Worm (Caenorhabditis elegans) whole organism, L4 larva: ENCODE results near the gene zipt-2.3.

Experiments used
- F37D6.2 ChIP-seq: sonication (generic microtip); optimal IDR thresholded peaks from 2 replicates; lab custom pipeline; 2016; ENCODE audit warnings: mild to moderate bottlenecking, missing genetic modification characterization, missing compliant biosample characterization
- F44E2.7 ChIP-seq: fragments of 200-800 bp; sonication (Bioruptor generic); IDR thresholded peaks from 2 replicates; pipeline ENCODE4 v2.1.2; 2022; ENCODE audit warnings: missing genetic modification characterization, missing compliant biosample characterization
- F49E8.2 ChIP-seq: sonication (generic microtip); optimal IDR thresholded peaks from 2 replicates; lab custom pipeline; 2016; ENCODE audit warnings: missing compliant biosample characterization, mild to moderate bottlenecking, missing genetic modification characterization, borderline replicate concordance
- Y105C5A.15 ChIP-seq: fragments of 200-800 bp; sonication (Bioruptor generic); IDR thresholded peaks from 2 replicates; pipeline ENCODE4 v1.3.6; 2022; ENCODE audit warnings: missing genetic modification characterization, missing compliant biosample characterization
- Y48G9A.11 ChIP-seq: fragments of 200-800 bp; sonication (Bioruptor generic); IDR thresholded peaks from 2 replicates; pipeline ENCODE4 v1.3.6; 2022; ENCODE audit warnings: missing genetic modification reagents, missing genetic modification characterization, missing compliant biosample characterization
- Y75B8A.6 ChIP-seq: fragments of 200-800 bp; sonication (Bioruptor generic); IDR thresholded peaks from 2 replicates; pipeline ENCODE4 v1.3.6; 2022; ENCODE audit warnings: missing genetic modification reagents, missing genetic modification characterization, missing compliant biosample characterization
- ZK337.2 ChIP-seq: fragments of 200-800 bp; sonication (Bioruptor generic); IDR thresholded peaks from 2 replicates; pipeline ENCODE4 v1.3.6; 2022; ENCODE audit warnings: missing genetic modification reagents, missing genetic modification characterization, missing compliant biosample characterization
- ZK546.5 ChIP-seq, 2 experiments: sonication (generic microtip); optimal IDR thresholded peaks; 2 replicates each; lab custom pipeline; 2017; ENCODE audit warnings: missing biosample characterization in 2 of 2, missing genetic modification characterization in 2 of 2
- aha-1 ChIP-seq: fragments of 150-350 bp; peaks from one replicate; lab custom pipeline; 2014; ENCODE audit warnings: missing biosample characterization, missing genetic modification characterization
- ama-1 ChIP-seq: fragments of 150-350 bp; optimal IDR thresholded peaks from 2 replicates; lab custom pipeline; 2014; ENCODE audit warnings: inconsistent platforms, mixed read lengths
- attf-4 ChIP-seq: sonication (generic microtip); optimal IDR thresholded peaks from 3 replicates; lab custom pipeline; 2017; ENCODE audit warnings: missing biosample characterization, missing genetic modification characterization
- ceh-20 ChIP-seq: fragments of 200-800 bp; sonication (Bioruptor generic); IDR thresholded peaks from 2 replicates; pipeline ENCODE4 v1.3.6; 2022; ENCODE audit warnings: missing genetic modification reagents, missing genetic modification characterization, missing compliant biosample characterization
- ceh-28 ChIP-seq: fragments of 150-350 bp; optimal IDR thresholded peaks from 2 replicates; lab custom pipeline; 2014; ENCODE audit warnings: missing biosample characterization, missing genetic modification reagents, missing genetic modification characterization
- ceh-32 ChIP-seq: sonication (generic microtip); optimal IDR thresholded peaks from 2 replicates; lab custom pipeline; 2016; ENCODE audit warnings: mild to moderate bottlenecking, missing genetic modification characterization, missing compliant biosample characterization; ENCODE audit not compliant: poor library complexity
- ceh-82 ChIP-seq: sonication (generic microtip); optimal IDR thresholded peaks from 2 replicates; lab custom pipeline; 2017; ENCODE audit warnings: missing biosample characterization, missing genetic modification characterization
- ctbp-1 ChIP-seq: fragments of 200-800 bp; sonication (Bioruptor generic); IDR thresholded peaks from 2 replicates; pipeline ENCODE4 v1.3.6; 2022; ENCODE audit warnings: missing genetic modification reagents, missing genetic modification characterization, missing compliant biosample characterization
- daf-19 ChIP-seq: fragments of 200-800 bp; sonication (Bioruptor generic); conservative IDR thresholded peaks from 2 replicates; pipeline ENCODE4 v1.3.6; 2022; ENCODE audit warnings: missing genetic modification characterization, missing compliant biosample characterization
- dmd-9 ChIP-seq: fragments of 200-800 bp; sonication (Bioruptor generic); IDR thresholded peaks from 2 replicates; pipeline ENCODE4 v1.3.6; 2022; ENCODE audit warnings: missing genetic modification reagents, missing genetic modification characterization, missing compliant biosample characterization
- hif-1 ChIP-seq, 2 experiments: sonication (generic microtip); optimal IDR thresholded peaks; 2 replicates each; lab custom pipeline; 2016 to 2017; ENCODE audit warnings: missing compliant biosample characterization in 2 of 2, missing genetic modification characterization in 2 of 2, missing genetic modification reagents in 2 of 2, missing genotype in 2 of 2, mild to moderate bottlenecking in 1 of 2
- hlh-30 ChIP-seq: sonication (generic microtip); optimal IDR thresholded peaks from 2 replicates; lab custom pipeline; 2017; ENCODE audit warnings: antibody characterized with exemption, mild to moderate bottlenecking, missing genetic modification characterization, missing compliant biosample characterization; ENCODE audit not compliant: insufficient read depth
- lin-15B ChIP-seq: fragments of 150-350 bp; sonication (generic microtip); optimal IDR thresholded peaks from 3 replicates; lab custom pipeline; 2014; ENCODE audit warnings: missing biosample characterization, missing genetic modification characterization
- lin-29 ChIP-seq: fragments of 200-800 bp; sonication (Bioruptor generic); IDR thresholded peaks from 2 replicates; pipeline ENCODE4 v1.3.6; 2022; ENCODE audit warnings: missing genetic modification reagents, missing genetic modification characterization, missing compliant biosample characterization
- lin-39 ChIP-seq: fragments of 150-350 bp; optimal IDR thresholded peaks from 2 replicates; lab custom pipeline; 2014; ENCODE audit warnings: missing biosample characterization, missing genetic modification reagents, missing genetic modification characterization
- lsy-2 ChIP-seq, 2 experiments: fragments of 150-350 bp in 1 of 2; sonication (generic microtip) in 1 of 2; optimal IDR thresholded peaks; 2 replicates each; lab custom pipeline; 2014 to 2017; ENCODE audit warnings: missing biosample characterization in 2 of 2, missing genetic modification characterization in 2 of 2
- mdl-1 ChIP-seq, 2 experiments: fragments of 150-350 bp in 1 of 2; sonication (generic microtip) in 1 of 2; optimal IDR thresholded peaks; 2 replicates each; lab custom pipeline; 2014 to 2017; ENCODE audit warnings: missing biosample characterization in 2 of 2, missing genetic modification characterization in 2 of 2
- mdt-29 ChIP-seq: fragments of 200-800 bp; sonication (Bioruptor generic); IDR thresholded peaks from 2 replicates; pipeline ENCODE4 v1.3.6; 2022; ENCODE audit warnings: missing genetic modification reagents, missing genetic modification characterization, missing compliant biosample characterization
- mes-2 ChIP-seq: sonication (generic microtip); optimal IDR thresholded peaks from 2 replicates; lab custom pipeline; 2016; ENCODE audit warnings: missing genotype, mild to moderate bottlenecking, missing genetic modification characterization, missing compliant biosample characterization; ENCODE audit not compliant: poor library complexity, severe bottlenecking
- mxl-2 ChIP-seq: fragments of 200-800 bp; sonication (Bioruptor generic); conservative IDR thresholded peaks from 2 replicates; pipeline ENCODE4 v1.3.6; 2022; ENCODE audit warnings: missing genetic modification reagents, missing genetic modification characterization, missing compliant biosample characterization
- nhr-10 ChIP-seq: fragments of 150-350 bp; optimal IDR thresholded peaks from 2 replicates; lab custom pipeline; 2014; ENCODE audit warnings: missing biosample characterization, missing genetic modification characterization
- nhr-111 ChIP-seq: fragments of 200-800 bp; sonication (Bioruptor generic); optimal IDR thresholded peaks from 2 replicates; lab custom pipeline; 2018; ENCODE audit warnings: mild to moderate bottlenecking, missing genetic modification characterization, missing compliant biosample characterization
- nhr-237 ChIP-seq: sonication (generic microtip); optimal IDR thresholded peaks from 2 replicates; lab custom pipeline; 2017; ENCODE audit warnings: missing biosample characterization, missing genetic modification characterization
- nhr-25 ChIP-seq: sonication (generic microtip); optimal IDR thresholded peaks from 2 replicates; lab custom pipeline; 2017; ENCODE audit warnings: missing genetic modification characterization, mild to moderate bottlenecking, missing compliant biosample characterization, antibody characterized with exemption, moderate library complexity, borderline replicate concordance; ENCODE audit not compliant: insufficient read depth
- nhr-28 ChIP-seq: fragments of 150-350 bp; optimal IDR thresholded peaks from 2 replicates; lab custom pipeline; 2014; ENCODE audit warnings: missing biosample characterization, missing genetic modification characterization
- nhr-76 ChIP-seq: fragments of 150-350 bp; optimal IDR thresholded peaks from 2 replicates; lab custom pipeline; 2014; ENCODE audit warnings: missing biosample characterization, missing genetic modification characterization
- nhr-77 ChIP-seq: fragments of 150-350 bp; optimal IDR thresholded peaks from 2 replicates; lab custom pipeline; 2014; ENCODE audit warnings: missing biosample characterization, missing genetic modification characterization
- pha-4 ChIP-seq, 2 experiments: fragments of 150-350 bp in 1 of 2; fragments of 200-800 bp in 1 of 2; sonication (Bioruptor generic) in 1 of 2; IDR thresholded peaks in 1 of 2; optimal IDR thresholded peaks in 1 of 2; 2 replicates each; pipeline versions ENCODE4 v1.3.6 to Lab custom; 2014 to 2022; ENCODE audit warnings: missing genetic modification characterization in 2 of 2, missing genetic modification reagents in 2 of 2, missing biosample characterization in 1 of 2, missing compliant biosample characterization in 1 of 2
- snpc-1.2 ChIP-seq: fragments of 200-800 bp; sonication (Bioruptor generic); IDR thresholded peaks from 2 replicates; pipeline ENCODE4 v1.3.6; 2022; ENCODE audit warnings: missing genetic modification reagents, missing genetic modification characterization, missing compliant biosample characterization
- spr-1 ChIP-seq: sonication (generic microtip); optimal IDR thresholded peaks from 2 replicates; lab custom pipeline; 2016; ENCODE audit warnings: mild to moderate bottlenecking, missing genetic modification characterization, missing compliant biosample characterization
- spr-3 ChIP-seq: fragments of 200-800 bp; sonication (Bioruptor generic); optimal IDR thresholded peaks from 2 replicates; lab custom pipeline; 2018; ENCODE audit warnings: mild to moderate bottlenecking, missing genetic modification characterization, missing compliant biosample characterization
- tra-1 ChIP-seq: fragments of 200-800 bp; sonication (Bioruptor generic); IDR thresholded peaks from 2 replicates; pipeline ENCODE4 v1.3.6; 2022; ENCODE audit warnings: missing genetic modification reagents, missing genetic modification characterization, missing compliant biosample characterization
- unc-130 ChIP-seq: sonication (generic microtip); optimal IDR thresholded peaks from 2 replicates; lab custom pipeline; 2016; ENCODE audit warnings: missing genetic modification reagents, missing genetic modification characterization, missing compliant biosample characterization
- unc-62 ChIP-seq, 3 experiments: fragments of 150-350 bp in 1 of 3; sonication (generic microtip); optimal IDR thresholded peaks in 2 of 3; peaks in 1 of 3; 1 replicate in 1 of 3; 2 replicates in 2 of 3; lab custom pipeline; 2014 to 2017; ENCODE audit warnings: missing biosample characterization in 3 of 3, missing genetic modification characterization in 3 of 3, missing genetic modification reagents in 3 of 3, missing genotype in 1 of 3
- zfp-3 ChIP-seq: fragments of 200-800 bp; sonication (Bioruptor generic); conservative IDR thresholded peaks from 2 replicates; pipeline ENCODE4 v1.3.6; 2022; ENCODE audit warnings: missing genetic modification reagents, missing genetic modification characterization, missing compliant biosample characterization

The zipt-2.3 gene

DNA sequence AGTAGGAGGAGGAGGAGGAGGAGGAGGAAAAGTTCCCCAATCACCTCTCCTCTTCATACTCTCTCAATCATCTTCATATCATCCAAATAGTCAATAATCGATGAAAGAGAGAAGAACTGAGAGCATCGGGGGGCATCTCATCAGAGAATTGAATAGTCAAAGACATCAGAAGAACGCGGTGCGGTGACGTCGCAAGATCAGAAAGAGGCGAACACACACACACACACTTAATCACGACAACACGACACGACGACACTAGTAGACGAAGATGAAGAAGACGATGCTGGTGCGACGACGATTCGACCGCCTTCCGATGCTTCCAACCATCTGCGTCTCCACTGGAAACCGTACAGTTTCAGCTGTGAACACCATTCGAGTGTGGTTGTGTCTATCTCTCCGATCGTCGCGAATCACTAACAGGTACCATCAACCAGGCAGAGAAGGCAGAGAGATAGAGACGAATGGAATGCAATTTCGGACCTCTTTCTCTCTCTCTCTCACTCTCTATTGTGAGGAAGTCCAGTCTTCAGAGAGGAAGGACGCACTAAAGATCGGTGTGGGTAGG, 37.0 kb downstream of the zipt-2.3 start (continued):
- TF ChIP-seq mxl-2 (GFP tag; lab: Robert Waterston, UW) (0 out of 2 replicates have a peak, but pooled peaks have one; percentile 18), nhr-10 (tag; lab: Kevin White, UChicago) (peak; percentile 55), ceh-28 (tag; lab: Kevin White, UChicago) (peak; percentile 12), unc-62 (GFP tag; optimal IDR thresholded peaks at IDR 0.05 in 1 of 2; lab: Kevin White, UChicago) (peak in 1 of 2 experiments; percentile 100), unc-62 (tag; optimal IDR thresholded peaks at IDR 0.05; lab: Kevin White, UChicago) (no peak), nhr-28 (peak; percentile 54)

DNA sequence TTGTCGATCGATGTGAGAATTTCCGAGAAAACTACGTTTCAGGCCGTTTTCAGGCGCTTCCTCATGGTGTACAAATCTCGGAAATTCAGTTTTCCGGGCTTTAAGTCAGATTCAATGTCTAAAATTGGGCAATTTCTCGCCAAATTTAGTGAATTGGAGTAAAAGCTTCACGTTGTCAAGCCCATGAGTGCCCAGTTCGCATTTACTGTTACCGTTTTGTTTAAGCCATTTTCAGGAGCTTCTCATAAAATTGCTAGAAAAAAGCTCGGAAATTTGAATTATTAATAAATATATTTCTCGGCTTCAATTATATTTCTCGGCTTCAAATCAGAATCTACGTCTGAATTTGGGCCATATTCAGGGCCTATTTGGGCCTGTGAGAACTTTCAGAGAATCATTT, 37.8 kb downstream of the zipt-2.3 start:
- TF ChIP-seq ZK546.5 (tag; optimal IDR thresholded peaks at IDR 0.05; lab: Kevin White, UChicago) (no peak), aha-1 (peak; percentile 92), lin-39 (tag; lab: Kevin White, UChicago) (no peak), Y75B8A.6 (GFP tag; lab: Robert Waterston, UW) (no peak), lsy-2 (tag; optimal IDR thresholded peaks at IDR 0.05; lab: Kevin White, UChicago) (no peak), snpc-1.2 (GFP tag; lab: Robert Waterston, UW) (no peak)

DNA sequence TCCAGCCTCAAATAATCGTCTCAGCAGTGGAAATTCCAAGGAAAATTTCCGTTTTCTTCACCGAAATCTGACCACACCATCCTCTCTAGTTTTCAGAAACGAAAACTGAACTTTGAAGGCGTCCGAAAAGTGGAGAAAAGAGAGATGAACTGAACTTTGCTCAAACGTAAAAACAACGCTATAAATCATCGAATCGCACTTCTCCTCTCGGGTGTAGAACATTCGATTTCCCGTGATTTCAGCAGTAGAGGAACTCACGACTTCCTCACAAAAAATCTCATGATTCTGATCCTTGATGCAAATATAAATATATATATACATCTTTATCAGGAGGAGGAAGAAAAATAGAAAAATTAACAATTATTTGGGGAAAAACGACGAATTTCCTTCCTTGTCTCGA, 40.5 kb downstream of the zipt-2.3 start:
- no peak for TF ChIP-seq snpc-1.2 (GFP tag; lab: Robert Waterston, UW)
- peak; percentile 15 for TF ChIP-seq nhr-28
- peak in 1 of 2 experiments; percentile 11 for TF ChIP-seq mdl-1 (tag; optimal IDR thresholded peaks at IDR 0.05; lab: Kevin White, UChicago)
- TF ChIP-seq nhr-76 (tag; lab: Kevin White, UChicago) = no peak
- peak; percentile 50 for TF ChIP-seq hlh-30 (tag; lab: Kevin White, UChicago)

DNA sequence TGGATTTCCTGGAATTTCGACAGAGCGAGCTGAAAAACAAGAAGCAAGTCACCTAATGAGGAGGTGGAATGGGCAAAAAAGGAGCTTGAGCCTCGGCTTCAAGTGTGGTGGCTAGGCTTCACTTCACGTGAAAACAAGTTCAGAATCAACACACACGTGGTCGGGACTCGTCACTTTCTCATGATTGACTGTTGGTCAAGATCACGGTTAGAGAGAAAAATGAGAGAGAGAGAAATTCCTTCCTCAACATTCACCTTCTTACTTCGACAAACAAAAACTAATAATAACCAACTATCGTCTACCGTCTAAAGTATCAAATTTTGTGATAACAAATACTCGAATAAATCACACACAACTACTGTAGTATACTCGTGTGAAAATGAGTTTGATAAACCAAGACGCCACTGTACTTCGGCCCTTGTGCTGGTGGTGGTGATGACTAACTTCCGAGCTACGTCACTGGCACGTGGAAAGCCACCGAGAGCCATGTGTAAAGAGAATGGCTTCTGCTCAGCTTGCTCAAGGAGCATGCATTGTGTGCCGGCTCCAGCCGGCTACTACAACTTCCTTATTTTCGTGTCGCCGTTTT, 42.0 kb downstream of the zipt-2.3 start:
- TF ChIP-seq pha-4 (GFP tag; IDR thresholded peaks at IDR 0.05; lab: Robert Waterston, UW) = no peak
- no peak for TF ChIP-seq pha-4 (tag; optimal IDR thresholded peaks at IDR 0.05; lab: Kevin White, UChicago)
- TF ChIP-seq ceh-20 (GFP tag; lab: Robert Waterston, UW) = no peak
- TF ChIP-seq hif-1 (tag; optimal IDR thresholded peaks at IDR 0.05; lab: Kevin White, UChicago) = peak in 1 of 2 experiments; percentile 7
- no peak for TF ChIP-seq F37D6.2
- TF ChIP-seq ceh-32 = no peak
- TF ChIP-seq zfp-3 (GFP tag; lab: Robert Waterston, UW) = no peak
- TF ChIP-seq tra-1 (GFP tag; lab: Robert Waterston, UW) = no peak
- TF ChIP-seq Y105C5A.15 = no peak
- no peak for TF ChIP-seq daf-19 (GFP tag; lab: Robert Waterston, UW)
- TF ChIP-seq Y48G9A.11 = no peak
- no peak for TF ChIP-seq attf-4 (tag; lab: Kevin White, UChicago)
- TF ChIP-seq unc-130 (GFP tag; lab: Kevin White, UChicago) = no peak
- no peak for TF ChIP-seq lin-15B
- TF ChIP-seq mes-2 (tag; lab: Kevin White, UChicago) = peak; percentile 11
- TF ChIP-seq ZK337.2 (GFP tag; lab: Robert Waterston, UW) = no peak
- TF ChIP-seq aha-1 = peak; percentile 15
- TF ChIP-seq lin-29 = no peak
- TF ChIP-seq ama-1 = no peak
- TF ChIP-seq spr-3 (GFP tag; lab: Kevin White, UChicago) = no peak
- no peak for TF ChIP-seq ceh-82 (tag; lab: Kevin White, UChicago)
- TF ChIP-seq ctbp-1 (GFP tag; lab: Robert Waterston, UW) = no peak
- TF ChIP-seq F49E8.2 (tag; lab: Kevin White, UChicago) = no peak
- no peak for TF ChIP-seq nhr-25 (tag; lab: Kevin White, UChicago)
- TF ChIP-seq F44E2.7 = no peak
- no peak for TF ChIP-seq dmd-9
- no peak for TF ChIP-seq nhr-111 (GFP tag; lab: Kevin White, UChicago)
- peak; percentile 20 for TF ChIP-seq nhr-77 (tag; lab: Kevin White, UChicago)
- no peak for TF ChIP-seq nhr-237
- TF ChIP-seq spr-1 = no peak
- no peak for TF ChIP-seq mdt-29 (GFP tag; lab: Robert Waterston, UW)
